Worm (Caenorhabditis elegans): Measurements from ENCODE around the gene F41B4.3.

ce11 chrX:6884439-6884838, 48.5 kb upstream of the F41B4.3 start:
- no peak for TF ChIP-seq him-1 (tag; optimal IDR thresholded peaks at IDR 0.05)
- no peak for TF ChIP-seq dao-5 (tag; optimal IDR thresholded peaks at IDR 0.05)
